Worm (Caenorhabditis elegans) whole organism, mixed stage, embryonic: ENCODE results near the gene dhhc-5.

Source experiments
- M03D4.4 ChIP-seq: sonication (generic microtip); optimal IDR thresholded peaks from 2 replicates; lab custom pipeline; 2017; ENCODE audit warnings: mild to moderate bottlenecking, missing genetic modification characterization, missing compliant biosample characterization
- bed-3 ChIP-seq: fragments of 200-800 bp; sonication (Bioruptor generic); optimal IDR thresholded peaks from 3 replicates; lab custom pipeline; 2018; ENCODE audit warnings: mild to moderate bottlenecking, missing genetic modification characterization, moderate library complexity, missing compliant biosample characterization
- blmp-1 ChIP-seq: fragments of 150-350 bp; optimal IDR thresholded peaks from 2 replicates; lab custom pipeline; 2014; ENCODE audit warnings: missing biosample characterization, missing genetic modification characterization
- ceh-39 ChIP-seq: fragments of 150-350 bp; optimal IDR thresholded peaks from 2 replicates; lab custom pipeline; 2014; ENCODE audit warnings: missing biosample characterization, missing genetic modification characterization
- ceh-43 ChIP-seq: fragments of 200-800 bp; sonication (Bioruptor generic); optimal IDR thresholded peaks from 2 replicates; lab custom pipeline; 2018; ENCODE audit warnings: mild to moderate bottlenecking, missing genetic modification characterization, moderate library complexity, missing compliant biosample characterization
- ceh-83 ChIP-seq: fragments of 200-800 bp; sonication (Bioruptor generic); optimal IDR thresholded peaks from 2 replicates; lab custom pipeline; 2018; ENCODE audit warnings: mild to moderate bottlenecking, missing genetic modification characterization, missing compliant biosample characterization
- ces-1 ChIP-seq: fragments of 150-350 bp; optimal IDR thresholded peaks from 2 replicates; lab custom pipeline; 2014; ENCODE audit warnings: missing biosample characterization, missing genetic modification reagents, missing genetic modification characterization
- cnd-1 ChIP-seq: fragments of 200-800 bp; sonication (Bioruptor generic); optimal IDR thresholded peaks from 2 replicates; lab custom pipeline; 2018; ENCODE audit warnings: mild to moderate bottlenecking, missing genetic modification characterization, missing compliant biosample characterization
- drap-1 ChIP-seq: fragments of 200-800 bp; sonication (Bioruptor generic); optimal IDR thresholded peaks from 3 replicates; lab custom pipeline; 2018; ENCODE audit warnings: mild to moderate bottlenecking, missing genetic modification characterization, missing compliant biosample characterization
- elt-3 ChIP-seq: fragments of 150-350 bp; optimal IDR thresholded peaks from 2 replicates; lab custom pipeline; 2014; ENCODE audit warnings: missing biosample characterization, missing genetic modification characterization
- flh-1 ChIP-seq: fragments of 200-800 bp; sonication (Bioruptor generic); optimal IDR thresholded peaks from 2 replicates; lab custom pipeline; 2018; ENCODE audit warnings: mild to moderate bottlenecking, missing genetic modification characterization, moderate library complexity, missing compliant biosample characterization
- ham-2 ChIP-seq: fragments of 200-800 bp; sonication (Bioruptor generic); optimal IDR thresholded peaks from 2 replicates; lab custom pipeline; 2018; ENCODE audit warnings: mild to moderate bottlenecking, missing genetic modification characterization, missing compliant biosample characterization
- hlh-1 ChIP-seq: fragments of 150-350 bp; optimal IDR thresholded peaks from 2 replicates; lab custom pipeline; 2014; ENCODE audit warnings: missing biosample characterization, missing genetic modification reagents, missing genetic modification characterization
- lin-13 ChIP-seq: fragments of 150-350 bp; optimal IDR thresholded peaks from 2 replicates; lab custom pipeline; 2014; ENCODE audit warnings: missing biosample characterization, missing genetic modification characterization
- lin-32 ChIP-seq: fragments of 200-800 bp; sonication (Bioruptor generic); optimal IDR thresholded peaks from 2 replicates; lab custom pipeline; 2018; ENCODE audit warnings: mild to moderate bottlenecking, missing genetic modification characterization, missing compliant biosample characterization
- lsy-2 ChIP-seq: fragments of 150-350 bp; optimal IDR thresholded peaks from 2 replicates; lab custom pipeline; 2014; ENCODE audit warnings: missing biosample characterization, missing genetic modification characterization
- mab-5 ChIP-seq: fragments of 150-350 bp; optimal IDR thresholded peaks from 2 replicates; lab custom pipeline; 2014; ENCODE audit warnings: missing biosample characterization, missing genetic modification characterization
- mep-1 ChIP-seq: fragments of 150-350 bp; optimal IDR thresholded peaks from 2 replicates; lab custom pipeline; 2017; ENCODE audit warnings: missing biosample characterization, missing genetic modification reagents, missing genetic modification characterization, inconsistent platforms
- mls-2 ChIP-seq: sonication (generic microtip); optimal IDR thresholded peaks from 2 replicates; lab custom pipeline; 2016; ENCODE audit warnings: mild to moderate bottlenecking, missing genetic modification characterization, moderate library complexity, missing compliant biosample characterization
- nhr-12 ChIP-seq: fragments of 150-350 bp; optimal IDR thresholded peaks from 2 replicates; lab custom pipeline; 2014; ENCODE audit warnings: missing biosample characterization, missing genetic modification characterization
- nhr-2 ChIP-seq: fragments of 150-350 bp; optimal IDR thresholded peaks from 2 replicates; lab custom pipeline; 2014; ENCODE audit warnings: missing biosample characterization, missing genetic modification characterization
- nhr-237 ChIP-seq: fragments of 150-350 bp; optimal IDR thresholded peaks from 2 replicates; lab custom pipeline; 2014; ENCODE audit warnings: missing biosample characterization, missing genetic modification characterization
- nhr-28 ChIP-seq: fragments of 150-350 bp; optimal IDR thresholded peaks from 2 replicates; lab custom pipeline; 2014; ENCODE audit warnings: missing biosample characterization, missing genetic modification characterization
- nhr-76 ChIP-seq: sonication (generic microtip); optimal IDR thresholded peaks from 2 replicates; lab custom pipeline; 2017; ENCODE audit warnings: missing biosample characterization, missing genetic modification characterization
- pha-4 ChIP-seq: fragments of 150-350 bp; optimal IDR thresholded peaks from 2 replicates; lab custom pipeline; 2018; ENCODE audit warnings: missing biosample characterization, missing genetic modification reagents, missing genetic modification characterization
- sem-2 ChIP-seq: fragments of 200-800 bp; sonication (Bioruptor generic); optimal IDR thresholded peaks from 2 replicates; lab custom pipeline; 2018; ENCODE audit warnings: mild to moderate bottlenecking, missing genetic modification characterization, missing compliant biosample characterization
- snpc-4 ChIP-seq: fragments of 150-350 bp; optimal IDR thresholded peaks from 2 replicates; lab custom pipeline; 2014; ENCODE audit warnings: missing biosample characterization, missing genetic modification characterization
- sptf-1 ChIP-seq: sonication (generic microtip); optimal IDR thresholded peaks from 2 replicates; lab custom pipeline; 2017; ENCODE audit warnings: mild to moderate bottlenecking, missing genetic modification characterization, moderate library complexity, missing compliant biosample characterization
- tbx-8 ChIP-seq: fragments of 200-800 bp; sonication (Bioruptor generic); optimal IDR thresholded peaks from 2 replicates; lab custom pipeline; 2018; ENCODE audit warnings: mild to moderate bottlenecking, missing genetic modification characterization, moderate library complexity, missing compliant biosample characterization
- unc-120 ChIP-seq: sonication (generic microtip); optimal IDR thresholded peaks from 2 replicates; lab custom pipeline; 2017; ENCODE audit warnings: missing genetic modification characterization, missing compliant biosample characterization; ENCODE audit not compliant: poor library complexity, severe bottlenecking
- unc-39 ChIP-seq: fragments of 150-350 bp; optimal IDR thresholded peaks from 2 replicates; lab custom pipeline; 2014; ENCODE audit warnings: missing biosample characterization, missing genetic modification characterization
- unc-62 ChIP-seq: fragments of 150-350 bp; optimal IDR thresholded peaks from 2 replicates; lab custom pipeline; 2014; ENCODE audit warnings: missing biosample characterization, missing genetic modification reagents, missing genetic modification characterization
- zip-8 ChIP-seq: fragments of 150-350 bp; optimal IDR thresholded peaks from 2 replicates; lab custom pipeline; 2014; ENCODE audit warnings: missing biosample characterization, missing genetic modification characterization
- ztf-11 ChIP-seq: fragments of 150-350 bp; optimal IDR thresholded peaks from 2 replicates; lab custom pipeline; 2014; ENCODE audit warnings: missing biosample characterization, missing genetic modification characterization

dhhc-5 gene

DNA sequence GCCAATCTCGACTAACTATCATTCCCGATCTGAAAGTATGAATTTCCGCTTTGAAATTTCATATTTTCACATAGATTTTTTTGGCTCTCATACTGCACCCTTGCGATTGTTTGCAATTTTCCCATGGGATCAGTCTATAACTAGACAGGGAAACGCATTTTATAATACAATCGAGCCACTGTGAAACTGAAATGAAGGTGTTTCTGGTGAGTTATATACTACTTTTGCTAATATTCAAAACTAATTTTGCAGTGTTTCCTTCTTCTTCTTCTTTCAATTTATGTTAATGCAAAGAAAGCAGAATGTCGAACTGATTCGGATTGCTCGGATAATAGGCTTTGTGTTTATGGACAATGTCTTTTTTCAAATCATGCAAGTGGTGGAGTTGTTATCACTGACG is 37.0 kb upstream of the dhhc-5 start:
- TF ChIP-seq ceh-39 (tag; lab: Kevin White, UChicago), result no peak
- TF ChIP-seq lin-13 (tag; lab: Kevin White, UChicago), result no peak
- no peak for TF ChIP-seq tbx-8 (GFP tag; lab: Kevin White, UChicago)
- TF ChIP-seq elt-3 (tag; lab: Kevin White, UChicago), result no peak
- TF ChIP-seq M03D4.4 (tag; lab: Kevin White, UChicago), result no peak
- no peak for TF ChIP-seq nhr-12 (tag; lab: Kevin White, UChicago)
- TF ChIP-seq nhr-237 (tag; lab: Kevin White, UChicago), result no peak
- no peak for TF ChIP-seq mab-5
- TF ChIP-seq mep-1 (tag; lab: Kevin White, UChicago), result no peak
- TF ChIP-seq nhr-28 (tag; lab: Kevin White, UChicago), result no peak
- no peak for TF ChIP-seq unc-39 (tag; lab: Kevin White, UChicago)
- no peak for TF ChIP-seq flh-1 (GFP tag; lab: Kevin White, UChicago)
- no peak for TF ChIP-seq nhr-76 (tag; lab: Kevin White, UChicago)
- no peak for TF ChIP-seq drap-1 (GFP tag; lab: Kevin White, UChicago)

DNA sequence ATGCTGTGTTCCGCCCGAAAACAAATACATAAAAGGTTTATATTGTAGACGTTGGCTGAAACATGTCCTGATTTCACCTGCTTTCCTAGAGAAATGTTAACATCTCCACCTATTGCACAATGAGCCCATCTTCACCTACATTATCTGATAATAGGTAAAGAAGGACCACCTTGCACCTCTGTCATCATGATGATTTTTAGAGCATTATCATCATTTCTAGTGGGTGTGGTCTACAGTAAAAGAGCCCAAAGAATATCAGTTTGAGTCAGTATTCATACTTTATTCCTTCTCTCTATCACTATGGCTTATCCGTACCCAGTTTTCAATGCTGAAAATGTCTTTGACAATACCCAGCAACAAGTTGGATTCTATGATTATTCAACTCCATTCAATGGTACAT is 35.3 kb upstream of the dhhc-5 start, which contains the start of gene med-2:
med-2 (plus strand) TSS at position 301 of the 400 bp plus-strand sequence.
- no peak for TF ChIP-seq cnd-1 (tag; lab: Kevin White, UChicago)
- TF ChIP-seq ces-1 (GFP tag; lab: Kevin White, UChicago), result no peak
- no peak for TF ChIP-seq lsy-2 (tag; lab: Kevin White, UChicago)
- no peak for TF ChIP-seq ceh-83 (GFP tag; lab: Kevin White, UChicago)
- no peak for TF ChIP-seq ceh-39 (tag; lab: Kevin White, UChicago)
- no peak for TF ChIP-seq ztf-11 (tag; lab: Kevin White, UChicago)
- no peak for TF ChIP-seq zip-8 (tag; lab: Kevin White, UChicago)
- no peak for TF ChIP-seq elt-3 (tag; lab: Kevin White, UChicago)
- no peak for TF ChIP-seq mab-5
- TF ChIP-seq M03D4.4 (tag; lab: Kevin White, UChicago), result no peak
- TF ChIP-seq bed-3 (GFP tag; lab: Kevin White, UChicago), result no peak
- no peak for TF ChIP-seq sptf-1 (tag; lab: Kevin White, UChicago)
- no peak for TF ChIP-seq blmp-1 (tag; lab: Kevin White, UChicago)
- TF ChIP-seq mep-1 (tag; lab: Kevin White, UChicago), result no peak
- no peak for TF ChIP-seq unc-62
- TF ChIP-seq snpc-4 (tag; lab: Kevin White, UChicago), result no peak
- no peak for TF ChIP-seq pha-4 (tag; lab: Kevin White, UChicago)
- TF ChIP-seq unc-120 (tag; lab: Kevin White, UChicago), result no peak
- TF ChIP-seq lin-32 (GFP tag; lab: Kevin White, UChicago), result no peak

DNA sequence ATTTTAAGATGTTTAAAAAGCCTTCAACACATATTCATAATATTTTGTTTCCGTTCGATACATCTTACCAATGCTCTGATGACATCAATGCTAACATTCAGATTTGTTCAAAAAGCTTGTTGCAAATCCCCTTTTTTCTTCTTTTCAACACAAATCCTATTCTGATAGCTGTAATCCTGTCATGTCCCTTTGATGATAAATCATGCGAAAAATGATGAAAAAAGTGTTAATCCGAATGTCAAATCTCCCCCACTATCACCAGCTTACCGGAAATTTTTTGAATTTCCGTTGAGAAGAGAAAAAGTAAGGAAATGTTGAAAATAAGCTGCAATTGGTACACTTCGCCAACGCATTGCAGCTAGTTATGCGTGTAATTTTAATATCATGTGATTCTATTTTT is 32.9 kb upstream of the dhhc-5 start:
- TF ChIP-seq sptf-1 (tag; lab: Kevin White, UChicago) (no peak), unc-62 (no peak), unc-39 (tag; lab: Kevin White, UChicago) (no peak), blmp-1 (tag; lab: Kevin White, UChicago) (no peak), cnd-1 (tag; lab: Kevin White, UChicago) (no peak), snpc-4 (tag; lab: Kevin White, UChicago) (no peak), mab-5 (no peak), mep-1 (tag; lab: Kevin White, UChicago) (no peak), sem-2 (GFP tag; lab: Kevin White, UChicago) (no peak), tbx-8 (GFP tag; lab: Kevin White, UChicago) (no peak), flh-1 (GFP tag; lab: Kevin White, UChicago) (no peak), M03D4.4 (tag; lab: Kevin White, UChicago) (no peak), lin-13 (tag; lab: Kevin White, UChicago) (no peak), ceh-83 (GFP tag; lab: Kevin White, UChicago) (no peak), ces-1 (GFP tag; lab: Kevin White, UChicago) (no peak), ceh-43 (GFP tag; lab: Kevin White, UChicago) (no peak), ham-2 (GFP tag; lab: Kevin White, UChicago) (no peak), nhr-237 (tag; lab: Kevin White, UChicago) (no peak), nhr-2 (tag; lab: Kevin White, UChicago) (no peak), hlh-1 (no peak)

DNA sequence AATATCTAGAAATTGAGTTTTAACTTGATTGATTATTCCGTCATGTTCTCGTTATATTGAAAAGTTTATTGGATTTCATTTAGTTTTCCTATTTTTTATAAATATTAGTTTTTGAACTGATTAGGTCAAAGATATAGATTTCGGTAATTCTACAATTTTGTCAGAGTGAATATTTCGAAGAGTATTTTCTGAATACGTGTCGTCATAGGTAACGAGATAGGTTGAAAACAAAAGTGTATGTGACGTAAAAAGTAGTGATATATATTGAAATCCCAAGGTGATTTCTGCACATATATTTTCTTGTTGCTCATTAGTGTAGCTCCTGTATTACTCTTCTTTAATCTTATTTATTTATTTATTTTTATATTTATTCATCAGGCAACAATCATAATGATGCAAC is 31.9 kb upstream of the dhhc-5 start, which contains the start of gene K04C2.7:
K04C2.7 (plus strand) TSS at position 301 of the 400 bp plus-strand sequence.
- TF ChIP-seq cnd-1 (tag; lab: Kevin White, UChicago) (no peak), unc-120 (tag; lab: Kevin White, UChicago) (no peak), nhr-12 (tag; lab: Kevin White, UChicago) (no peak), ces-1 (GFP tag; lab: Kevin White, UChicago) (no peak), sptf-1 (tag; lab: Kevin White, UChicago) (no peak), hlh-1 (no peak), snpc-4 (tag; lab: Kevin White, UChicago) (no peak), lsy-2 (tag; lab: Kevin White, UChicago) (no peak), mls-2 (tag; lab: Kevin White, UChicago) (no peak), zip-8 (tag; lab: Kevin White, UChicago) (no peak), ztf-11 (tag; lab: Kevin White, UChicago) (no peak), blmp-1 (tag; lab: Kevin White, UChicago) (no peak), nhr-237 (tag; lab: Kevin White, UChicago) (no peak), elt-3 (tag; lab: Kevin White, UChicago) (no peak), lin-32 (GFP tag; lab: Kevin White, UChicago) (no peak), drap-1 (GFP tag; lab: Kevin White, UChicago) (no peak), unc-39 (tag; lab: Kevin White, UChicago) (no peak), unc-62 (no peak)
